Fruit fly (Drosophila melanogaster) ovary, adult (tissue): ENCODE measurements around the gene RIOK2.

ENCODE experiments used
- CG17801 ChIP-seq: fragments of 200-800 bp; optimal IDR thresholded peaks from 2 replicates; lab custom pipeline; 2019; ENCODE audit warnings: missing biosample characterization, mild to moderate bottlenecking, missing genetic modification characterization, moderate library complexity; ENCODE audit not compliant: partially characterized antibody

RIOK2 gene

dm6 chr3R:25265589-25266201, at the start of gene RIOK2, which contains the start of gene GlnRS:
Gene RIOK2, plus strand, starts transcription at chr3R:25265844.
Gene GlnRS, minus strand, starts transcription at chr3R:25265721.
- TF ChIP-seq CG17801 (GFP tag; lab: Kevin White, UChicago), result peak; percentile 65

dm6 chr3R:25215997-25216396, 49.6 kb upstream of the RIOK2 start, which contains the start of gene CG31106:
Gene CG31106, plus strand, starts transcription at chr3R:25216297.
- no peak for TF ChIP-seq CG17801 (GFP tag; lab: Kevin White, UChicago)

- TF ChIP-seq CG17801 (GFP tag; lab: Kevin White, UChicago), result no peak
Measured at dm6 chr3R:25219018-25219417, 46.6 kb upstream of the RIOK2 start, which contains the start of gene CG31103. Gene CG31103, plus strand, starts transcription at chr3R:25219318.

dm6 chr3R:25221203-25221807, 44.3 kb upstream of the RIOK2 start, which contains the start of gene Alg9:
Gene Alg9, plus strand, starts transcription at chr3R:25221589.
- TF ChIP-seq CG17801 (GFP tag; lab: Kevin White, UChicago), result peak; percentile 0

dm6 chr3R:25225483-25225882, 40.2 kb upstream of the RIOK2 start:
- TF ChIP-seq CG17801 (GFP tag; lab: Kevin White, UChicago), result no peak

- peak; percentile 6 for TF ChIP-seq CG17801 (GFP tag; lab: Kevin White, UChicago)
Measured at dm6 chr3R:25232271-25232989, 33.2 kb upstream of the RIOK2 start, which contains the start of gene Cad96Cb. Gene Cad96Cb, minus strand, starts transcription at chr3R:25232321.

dm6 chr3R:25235362-25235761, 30.3 kb upstream of the RIOK2 start, which contains the start of gene Sil1:
Gene Sil1, minus strand, starts transcription at chr3R:25235529.
- TF ChIP-seq CG17801 (GFP tag; lab: Kevin White, UChicago), result peak; percentile 29

- TF ChIP-seq CG17801 (GFP tag; lab: Kevin White, UChicago), result no peak
Measured at dm6 chr3R:25236121-25236520, 29.5 kb upstream of the RIOK2 start.

- TF ChIP-seq CG17801 (GFP tag; lab: Kevin White, UChicago), result no peak
Measured at dm6 chr3R:25237314-25237713, 28.3 kb upstream of the RIOK2 start, which contains the start of gene Jhbp7. Gene Jhbp7, plus strand, starts transcription at chr3R:25237614.

- TF ChIP-seq CG17801 (GFP tag; lab: Kevin White, UChicago), result no peak
Measured at dm6 chr3R:25238771-25239700, 26.6 kb upstream of the RIOK2 start.

- TF ChIP-seq CG17801 (GFP tag; lab: Kevin White, UChicago), result no peak
Measured at dm6 chr3R:25239880-25240279, 25.8 kb upstream of the RIOK2 start, which contains the start of gene to. Gene to, plus strand, starts transcription at chr3R:25240180.

dm6 chr3R:25241507-25242070, 24.1 kb upstream of the RIOK2 start, which contains the start of gene CG11854:
Gene CG11854, plus strand, starts transcription at chr3R:25242020.
- no peak for TF ChIP-seq CG17801 (GFP tag; lab: Kevin White, UChicago)

- no peak for TF ChIP-seq CG17801 (GFP tag; lab: Kevin White, UChicago)
Measured at dm6 chr3R:25245052-25245813, 20.4 kb upstream of the RIOK2 start, which contains the start of gene bam. Gene bam, minus strand, starts transcription at chr3R:25245109.
